Worm (Caenorhabditis elegans) whole organism, L4/young adult: ENCODE data around the gene C08F11.10.

Source experiments
- dao-5 ChIP-seq: sonication (generic microtip); optimal IDR thresholded peaks from 2 replicates; lab custom pipeline; 2016; ENCODE audit warnings: missing genotype, missing genetic modification characterization, moderate library complexity, missing compliant biosample characterization
- him-1 ChIP-seq: sonication (generic microtip); optimal IDR thresholded peaks from 2 replicates; lab custom pipeline; 2016; ENCODE audit warnings: missing genotype, missing genetic modification reagents, missing genetic modification characterization, missing compliant biosample characterization

- no peak for TF ChIP-seq him-1
- no peak for TF ChIP-seq dao-5
Observed at ce11 chrIV:13679495-13679894, 30.5 kb upstream of the C08F11.10 start.
